Worm (Caenorhabditis elegans): ENCODE results near the gene nmr-2.

- no peak for TF ChIP-seq W03F9.2 (tag; optimal IDR thresholded peaks at IDR 0.05)
- TF ChIP-seq him-1 (tag; optimal IDR thresholded peaks at IDR 0.05), result no peak
- TF ChIP-seq dao-5 (tag; optimal IDR thresholded peaks at IDR 0.05), result peak; percentile 19
Observed at ce11 chrV:15000055-15000704, 11.3 kb downstream of the nmr-2 start, which contains the start of gene rps-16.
